Worm (Caenorhabditis elegans) whole organism, L4 larva: ENCODE measurements around the gene F14F7.4.
A peak's percentile ranks its signal among the peaks of the same experiment; 100 is the strongest.

Experiments used
- D1046.2 ChIP-seq: fragments of 200-800 bp; sonication (Bioruptor generic); IDR thresholded peaks from 2 replicates; pipeline ENCODE4 v1.3.6; 2022; ENCODE audit warnings: missing genetic modification characterization, missing compliant biosample characterization
- F10B5.3 ChIP-seq: sonication (generic microtip); optimal IDR thresholded peaks from 2 replicates; lab custom pipeline; 2016; ENCODE audit warnings: mild to moderate bottlenecking, missing genetic modification characterization, missing compliant biosample characterization
- F26F4.8 ChIP-seq: fragments of 200-800 bp; sonication (Bioruptor generic); conservative IDR thresholded peaks from 2 replicates; pipeline ENCODE4 v1.3.6; 2022; ENCODE audit warnings: missing genetic modification characterization, missing compliant biosample characterization
- F44E2.7 ChIP-seq: fragments of 200-800 bp; sonication (Bioruptor generic); IDR thresholded peaks from 2 replicates; pipeline ENCODE4 v2.1.2; 2022; ENCODE audit warnings: missing genetic modification characterization, missing compliant biosample characterization
- F49E8.2 ChIP-seq: sonication (generic microtip); optimal IDR thresholded peaks from 2 replicates; lab custom pipeline; 2016; ENCODE audit warnings: missing compliant biosample characterization, mild to moderate bottlenecking, missing genetic modification characterization, borderline replicate concordance
- Y5F2A.4 ChIP-seq: fragments of 200-800 bp; sonication (Bioruptor generic); optimal IDR thresholded peaks from 2 replicates; lab custom pipeline; 2018; ENCODE audit warnings: mild to moderate bottlenecking, missing genetic modification characterization, missing compliant biosample characterization
- Y75B8A.6 ChIP-seq: fragments of 200-800 bp; sonication (Bioruptor generic); IDR thresholded peaks from 2 replicates; pipeline ENCODE4 v1.3.6; 2022; ENCODE audit warnings: missing genetic modification reagents, missing genetic modification characterization, missing compliant biosample characterization
- ZK337.2 ChIP-seq: fragments of 200-800 bp; sonication (Bioruptor generic); IDR thresholded peaks from 2 replicates; pipeline ENCODE4 v1.3.6; 2022; ENCODE audit warnings: missing genetic modification reagents, missing genetic modification characterization, missing compliant biosample characterization
- aha-1 ChIP-seq: fragments of 150-350 bp; peaks from one replicate; lab custom pipeline; 2014; ENCODE audit warnings: missing biosample characterization, missing genetic modification characterization
- attf-4 ChIP-seq: sonication (generic microtip); optimal IDR thresholded peaks from 3 replicates; lab custom pipeline; 2017; ENCODE audit warnings: missing biosample characterization, missing genetic modification characterization
- ceh-62 ChIP-seq: sonication (generic microtip); optimal IDR thresholded peaks from 2 replicates; lab custom pipeline; 2017; ENCODE audit warnings: missing biosample characterization, missing genetic modification characterization
- ceh-82 ChIP-seq: sonication (generic microtip); optimal IDR thresholded peaks from 2 replicates; lab custom pipeline; 2017; ENCODE audit warnings: missing biosample characterization, missing genetic modification characterization
- ces-1 ChIP-seq: fragments of 150-350 bp; sonication (generic microtip); optimal IDR thresholded peaks from 4 replicates; lab custom pipeline; 2014; ENCODE audit warnings: missing biosample characterization, missing genetic modification reagents, missing genetic modification characterization
- cey-2 ChIP-seq: sonication (generic microtip); optimal IDR thresholded peaks from 3 replicates; lab custom pipeline; 2017; ENCODE audit warnings: missing genetic modification characterization, mild to moderate bottlenecking, missing compliant biosample characterization, antibody characterized with exemption, borderline replicate concordance; ENCODE audit not compliant: insufficient read depth
- daf-12 ChIP-seq: fragments of 150-350 bp; optimal IDR thresholded peaks from 2 replicates; lab custom pipeline; 2014; ENCODE audit warnings: missing biosample characterization, missing genetic modification reagents, missing genetic modification characterization
- daf-16 ChIP-seq, 3 experiments: sonication (generic microtip); optimal IDR thresholded peaks; 2 replicates each; lab custom pipeline; 2016 to 2017; ENCODE audit warnings: missing genetic modification characterization in 3 of 3, missing genetic modification reagents in 3 of 3, mild to moderate bottlenecking in 2 of 3, missing compliant biosample characterization in 2 of 3, missing biosample characterization in 1 of 3, moderate library complexity in 1 of 3
- daf-19 ChIP-seq: fragments of 200-800 bp; sonication (Bioruptor generic); conservative IDR thresholded peaks from 2 replicates; pipeline ENCODE4 v1.3.6; 2022; ENCODE audit warnings: missing genetic modification characterization, missing compliant biosample characterization
- dmd-8 ChIP-seq: fragments of 200-800 bp; sonication (Bioruptor generic); IDR thresholded peaks from 2 replicates; pipeline ENCODE4 v1.3.6; 2022; ENCODE audit warnings: missing genetic modification characterization, missing compliant biosample characterization
- dmd-9 ChIP-seq: fragments of 200-800 bp; sonication (Bioruptor generic); IDR thresholded peaks from 2 replicates; pipeline ENCODE4 v1.3.6; 2022; ENCODE audit warnings: missing genetic modification reagents, missing genetic modification characterization, missing compliant biosample characterization
- dpl-1 ChIP-seq: fragments of 150-350 bp; optimal IDR thresholded peaks from 2 replicates; lab custom pipeline; 2014; ENCODE audit warnings: missing biosample characterization, missing genetic modification reagents, missing genetic modification characterization
- egl-43 ChIP-seq: fragments of 200-800 bp; sonication (Bioruptor generic); IDR thresholded peaks from 2 replicates; pipeline ENCODE4 v1.3.6; 2022; ENCODE audit warnings: missing genetic modification reagents, missing genetic modification characterization, missing compliant biosample characterization
- gei-8 ChIP-seq: fragments of 200-800 bp; sonication (Bioruptor generic); optimal IDR thresholded peaks from 2 replicates; lab custom pipeline; 2018; ENCODE audit warnings: mild to moderate bottlenecking, missing genetic modification characterization, missing compliant biosample characterization
- hif-1 ChIP-seq, 2 experiments: sonication (generic microtip); optimal IDR thresholded peaks; 2 replicates each; lab custom pipeline; 2016 to 2017; ENCODE audit warnings: missing compliant biosample characterization in 2 of 2, missing genetic modification characterization in 2 of 2, missing genetic modification reagents in 2 of 2, missing genotype in 2 of 2, mild to moderate bottlenecking in 1 of 2
- hlh-11 ChIP-seq: fragments of 200-800 bp; sonication (Bioruptor generic); optimal IDR thresholded peaks from 2 replicates; lab custom pipeline; 2018; ENCODE audit warnings: mild to moderate bottlenecking, missing genetic modification characterization, missing compliant biosample characterization
- hmg-1.1 ChIP-seq: fragments of 200-800 bp; sonication (Bioruptor generic); IDR thresholded peaks from 2 replicates; pipeline ENCODE4 v1.3.6; 2022; ENCODE audit warnings: missing genetic modification reagents, missing genetic modification characterization, missing compliant biosample characterization
- lim-7 ChIP-seq: fragments of 200-800 bp; sonication (Bioruptor generic); IDR thresholded peaks from 2 replicates; pipeline ENCODE4 v1.3.6; 2022; ENCODE audit warnings: missing genetic modification characterization, missing compliant biosample characterization
- madf-9 ChIP-seq: fragments of 200-800 bp; sonication (Bioruptor generic); conservative IDR thresholded peaks from 2 replicates; pipeline ENCODE4 v1.3.6; 2022; ENCODE audit warnings: missing genetic modification reagents, missing genetic modification characterization, missing compliant biosample characterization
- mdt-29 ChIP-seq: fragments of 200-800 bp; sonication (Bioruptor generic); IDR thresholded peaks from 2 replicates; pipeline ENCODE4 v1.3.6; 2022; ENCODE audit warnings: missing genetic modification reagents, missing genetic modification characterization, missing compliant biosample characterization
- mes-2 ChIP-seq: sonication (generic microtip); optimal IDR thresholded peaks from 2 replicates; lab custom pipeline; 2016; ENCODE audit warnings: missing genotype, mild to moderate bottlenecking, missing genetic modification characterization, missing compliant biosample characterization; ENCODE audit not compliant: poor library complexity, severe bottlenecking
- mxl-2 ChIP-seq: fragments of 200-800 bp; sonication (Bioruptor generic); conservative IDR thresholded peaks from 2 replicates; pipeline ENCODE4 v1.3.6; 2022; ENCODE audit warnings: missing genetic modification reagents, missing genetic modification characterization, missing compliant biosample characterization
- nhr-10 ChIP-seq: fragments of 150-350 bp; optimal IDR thresholded peaks from 2 replicates; lab custom pipeline; 2014; ENCODE audit warnings: missing biosample characterization, missing genetic modification characterization
- nhr-11 ChIP-seq: fragments of 150-350 bp; optimal IDR thresholded peaks from 2 replicates; lab custom pipeline; 2014; ENCODE audit warnings: missing biosample characterization, missing genetic modification characterization
- nhr-111 ChIP-seq: fragments of 200-800 bp; sonication (Bioruptor generic); optimal IDR thresholded peaks from 2 replicates; lab custom pipeline; 2018; ENCODE audit warnings: mild to moderate bottlenecking, missing genetic modification characterization, missing compliant biosample characterization
- nhr-28 ChIP-seq: fragments of 150-350 bp; optimal IDR thresholded peaks from 2 replicates; lab custom pipeline; 2014; ENCODE audit warnings: missing biosample characterization, missing genetic modification characterization
- nhr-41 ChIP-seq: fragments of 200-800 bp; sonication (Bioruptor generic); IDR thresholded peaks from 2 replicates; pipeline ENCODE4 v1.3.6; 2022; ENCODE audit warnings: missing genetic modification reagents, missing genetic modification characterization, missing compliant biosample characterization
- nhr-48 ChIP-seq: sonication (generic microtip); optimal IDR thresholded peaks from 2 replicates; lab custom pipeline; 2016; ENCODE audit warnings: mild to moderate bottlenecking, missing genetic modification characterization, missing compliant biosample characterization
- nhr-6 ChIP-seq: fragments of 150-350 bp; optimal IDR thresholded peaks from 2 replicates; lab custom pipeline; 2014; ENCODE audit warnings: missing biosample characterization, missing genetic modification characterization
- nhr-76 ChIP-seq: fragments of 150-350 bp; optimal IDR thresholded peaks from 2 replicates; lab custom pipeline; 2014; ENCODE audit warnings: missing biosample characterization, missing genetic modification characterization
- nhr-77 ChIP-seq: fragments of 150-350 bp; optimal IDR thresholded peaks from 2 replicates; lab custom pipeline; 2014; ENCODE audit warnings: missing biosample characterization, missing genetic modification characterization
- pha-4 ChIP-seq, 2 experiments: fragments of 150-350 bp in 1 of 2; fragments of 200-800 bp in 1 of 2; sonication (Bioruptor generic) in 1 of 2; IDR thresholded peaks in 1 of 2; optimal IDR thresholded peaks in 1 of 2; 2 replicates each; pipeline versions ENCODE4 v1.3.6 to Lab custom; 2014 to 2022; ENCODE audit warnings: missing genetic modification characterization in 2 of 2, missing genetic modification reagents in 2 of 2, missing biosample characterization in 1 of 2, missing compliant biosample characterization in 1 of 2
- pqm-1 ChIP-seq: sonication (generic microtip); optimal IDR thresholded peaks from 2 replicates; lab custom pipeline; 2017; ENCODE audit warnings: missing biosample characterization, missing genetic modification characterization
- rbr-2 ChIP-seq: sonication (generic microtip); optimal IDR thresholded peaks from 2 replicates; lab custom pipeline; 2016; ENCODE audit warnings: missing genotype, missing genetic modification characterization, missing compliant biosample characterization
- snpc-1.2 ChIP-seq: fragments of 200-800 bp; sonication (Bioruptor generic); IDR thresholded peaks from 2 replicates; pipeline ENCODE4 v1.3.6; 2022; ENCODE audit warnings: missing genetic modification reagents, missing genetic modification characterization, missing compliant biosample characterization
- spr-3 ChIP-seq: fragments of 200-800 bp; sonication (Bioruptor generic); optimal IDR thresholded peaks from 2 replicates; lab custom pipeline; 2018; ENCODE audit warnings: mild to moderate bottlenecking, missing genetic modification characterization, missing compliant biosample characterization
- tag-97 ChIP-seq: fragments of 200-800 bp; sonication (Bioruptor generic); IDR thresholded peaks from 2 replicates; pipeline ENCODE4 v1.3.6; 2022; ENCODE audit warnings: missing genetic modification characterization, missing compliant biosample characterization
- zip-11 ChIP-seq: fragments of 200-800 bp; sonication (Bioruptor generic); IDR thresholded peaks from 2 replicates; pipeline ENCODE4 v1.3.6; 2022; ENCODE audit warnings: missing genetic modification characterization, missing compliant biosample characterization
- zip-2 ChIP-seq: fragments of 150-350 bp; optimal IDR thresholded peaks from 2 replicates; lab custom pipeline; 2014; ENCODE audit warnings: missing biosample characterization, missing genetic modification characterization
- ztf-7 ChIP-seq: fragments of 150-350 bp; optimal IDR thresholded peaks from 2 replicates; lab custom pipeline; 2014; ENCODE audit warnings: missing biosample characterization, missing genetic modification characterization

Gene F14F7.4

DNA sequence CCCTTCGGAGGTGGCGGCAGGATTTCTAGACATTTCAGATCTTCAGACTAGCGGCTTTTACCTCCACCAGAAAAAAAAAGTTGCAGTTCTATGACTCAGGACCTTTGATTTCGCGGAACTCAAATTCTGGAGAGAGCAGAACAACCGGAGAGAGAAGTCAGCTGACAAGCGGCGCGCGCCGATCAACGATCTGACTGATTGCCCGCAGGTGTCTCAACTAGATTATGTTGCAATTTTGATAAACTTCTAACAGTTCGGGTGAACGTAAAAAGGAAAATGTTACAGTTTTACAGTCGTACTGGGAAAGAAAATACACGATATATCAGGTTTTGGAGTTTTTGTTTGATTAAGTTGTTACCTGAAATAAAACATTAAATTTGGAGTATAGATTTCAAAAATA lies 33.5 kb upstream of the F14F7.4 start:
- TF ChIP-seq nhr-6 (no peak), mes-2 (no peak), Y75B8A.6 (GFP tag; lab: Robert Waterston, UW) (no peak), zip-2 (no peak), ceh-82 (tag; lab: Kevin White, UChicago) (no peak), mdt-29 (GFP tag; lab: Robert Waterston, UW) (no peak), hif-1 (tag; optimal IDR thresholded peaks at IDR 0.05; lab: Kevin White, UChicago) (no peak), madf-9 (GFP tag; lab: Robert Waterston, UW) (no peak), nhr-111 (no peak), ZK337.2 (GFP tag; lab: Robert Waterston, UW) (no peak)
- TF ChIP-seq, all 104 proteins: peak for 0

DNA sequence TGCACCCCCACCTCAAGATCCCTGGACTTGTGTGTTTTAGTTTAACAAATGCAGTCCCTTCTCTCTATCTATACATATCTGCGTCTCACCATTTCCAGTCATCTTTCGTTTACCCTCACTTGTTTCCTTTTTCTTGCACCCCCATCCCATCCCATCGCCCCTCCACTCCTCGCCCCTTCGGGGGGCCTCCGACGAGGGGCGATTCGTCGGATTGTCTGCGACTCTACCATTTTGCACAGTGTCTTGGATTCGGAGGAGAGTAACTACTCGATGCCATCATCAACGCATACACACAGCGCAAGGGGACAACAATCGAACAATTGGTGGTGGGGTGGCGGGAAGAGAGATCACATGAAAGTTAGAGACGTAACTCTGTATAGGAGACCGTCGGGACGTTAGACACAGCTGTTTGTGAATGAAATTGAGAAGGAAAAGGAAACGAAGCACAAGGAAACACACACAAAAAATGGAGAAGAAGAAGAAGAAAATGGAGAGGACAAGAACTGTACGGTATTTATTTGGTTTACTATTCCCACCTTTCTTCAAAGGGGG lies 33.0 kb upstream of the F14F7.4 start:
- peak; percentile 25 for TF ChIP-seq ztf-7 (tag; lab: Kevin White, UChicago)
- no peak for TF ChIP-seq ceh-62
- TF ChIP-seq D1046.2: no peak
- TF ChIP-seq F26F4.8: no peak
- TF ChIP-seq spr-3 (GFP tag; lab: Kevin White, UChicago): peak; percentile 22
- TF ChIP-seq mxl-2 (GFP tag; lab: Robert Waterston, UW): 0 out of 2 replicates have a peak, but pooled peaks have one; percentile 46
- TF ChIP-seq daf-16 (GFP tag; optimal IDR thresholded peaks at IDR 0.05; lab: Kevin White, UChicago): peak; percentile 31 to 77
- peak; percentile 84 for TF ChIP-seq daf-16 (tag; optimal IDR thresholded peaks at IDR 0.05; lab: Kevin White, UChicago)
- peak; percentile 85 for TF ChIP-seq egl-43 (GFP tag; lab: Robert Waterston, UW)
- TF ChIP-seq nhr-48 (tag; lab: Kevin White, UChicago): peak; percentile 79
- TF ChIP-seq gei-8 (GFP tag; lab: Kevin White, UChicago): peak; percentile 37
- TF ChIP-seq rbr-2 (tag; lab: Kevin White, UChicago): peak; percentile 95
- peak; percentile 64 for TF ChIP-seq dpl-1 (GFP tag; lab: Kevin White, UChicago)
- TF ChIP-seq pqm-1: peak; percentile 33
- no peak; the same call in 1 of the 2 replicates for TF ChIP-seq ZK337.2 (GFP tag; lab: Robert Waterston, UW)
- TF ChIP-seq pha-4 (GFP tag; IDR thresholded peaks at IDR 0.05; lab: Robert Waterston, UW): peak; percentile 47; the same call in 1 of the 2 replicates
- peak; percentile 46 for TF ChIP-seq pha-4 (tag; optimal IDR thresholded peaks at IDR 0.05; lab: Kevin White, UChicago)
- no peak for TF ChIP-seq snpc-1.2
- no peak for TF ChIP-seq F44E2.7 (GFP tag; lab: Robert Waterston, UW)
- peak; percentile 98 for TF ChIP-seq hlh-11 (tag; lab: Kevin White, UChicago)
- TF ChIP-seq F10B5.3 (tag; lab: Kevin White, UChicago): peak; percentile 21
- no peak for TF ChIP-seq daf-19 (GFP tag; lab: Robert Waterston, UW)
- peak; percentile 23; the same call in 1 of the 2 replicates for TF ChIP-seq nhr-41
- 0 out of 2 replicates have a peak, but pooled peaks have one; percentile 58 for TF ChIP-seq dmd-9 (GFP tag; lab: Robert Waterston, UW)
- no peak for TF ChIP-seq nhr-76 (tag; lab: Kevin White, UChicago)
- TF ChIP-seq daf-12: no peak
- TF ChIP-seq Y5F2A.4 (GFP tag; lab: Kevin White, UChicago): no peak
- peak; percentile 78 for TF ChIP-seq nhr-11 (tag; lab: Kevin White, UChicago)
- no peak for TF ChIP-seq ceh-82 (tag; lab: Kevin White, UChicago)
- no peak for TF ChIP-seq zip-11 (GFP tag; lab: Robert Waterston, UW)
- TF ChIP-seq tag-97: no peak
- TF ChIP-seq ces-1 (GFP tag; lab: Kevin White, UChicago): peak; percentile 51
- peak; percentile 29 for TF ChIP-seq attf-4 (tag; lab: Kevin White, UChicago)
- 0 out of 2 replicates have a peak, but pooled peaks have one; percentile 40 for TF ChIP-seq dmd-8 (GFP tag; lab: Robert Waterston, UW)
- TF ChIP-seq lim-7: peak; percentile 19; the same call in 1 of the 2 replicates
- TF ChIP-seq nhr-28 (tag; lab: Kevin White, UChicago): peak; percentile 71
- TF ChIP-seq hmg-1.1 (GFP tag; lab: Robert Waterston, UW): peak; percentile 92
- TF ChIP-seq nhr-10 (tag; lab: Kevin White, UChicago): no peak
- TF ChIP-seq nhr-77 (tag; lab: Kevin White, UChicago): peak; percentile 78
- TF ChIP-seq cey-2: no peak
- TF ChIP-seq aha-1: peak; percentile 99
- no peak for TF ChIP-seq F49E8.2 (tag; lab: Kevin White, UChicago)
